Fruit fly (Drosophila melanogaster) whole organism, prepupa: Measurements from ENCODE around the gene Cp36.

Source experiments
- Blimp-1 ChIP-seq: fragments of 200-800 bp; sonication (Bioruptor generic); optimal IDR thresholded peaks from 3 replicates; lab custom pipeline; 2017; ENCODE audit warnings: missing biosample characterization, missing genetic modification characterization, mild to moderate bottlenecking, moderate library complexity, missing genetic modification reagents
- CG10631 ChIP-seq: fragments of 200-800 bp; sonication (Bioruptor generic); optimal IDR thresholded peaks from 2 replicates; lab custom pipeline; 2016; ENCODE audit warnings: missing biosample characterization, missing genetic modification characterization
- CG11294 ChIP-seq: fragments of 200-800 bp; sonication (Bioruptor generic); IDR thresholded peaks from 2 replicates; pipeline ENCODE4 v1.3.6; 2022; ENCODE audit warnings: missing biosample characterization, missing genetic modification characterization
- CG11762 ChIP-seq: fragments of 200-800 bp; sonication (Bioruptor generic); optimal IDR thresholded peaks from 3 replicates; lab custom pipeline; 2016; ENCODE audit warnings: missing biosample characterization, missing genetic modification characterization; ENCODE audit not compliant: insufficient read depth
- CG15336 ChIP-seq: fragments of 200-800 bp; sonication (Bioruptor generic); IDR thresholded peaks from 2 replicates; pipeline ENCODE4 v1.3.6; 2022; ENCODE audit warnings: missing biosample characterization, missing genetic modification characterization
- CG1621 ChIP-seq: fragments of 200-800 bp; sonication (Bioruptor generic); optimal IDR thresholded peaks from 3 replicates; lab custom pipeline; 2018; ENCODE audit warnings: missing biosample characterization, mild to moderate bottlenecking, missing genetic modification characterization
- CG16779 ChIP-seq: fragments of 200-800 bp; sonication (Bioruptor generic); optimal IDR thresholded peaks from 3 replicates; lab custom pipeline; 2017; ENCODE audit warnings: missing biosample characterization, mild to moderate bottlenecking, missing genetic modification characterization
- CG3032 ChIP-seq: fragments of 200-800 bp; optimal IDR thresholded peaks from 2 replicates; lab custom pipeline; 2019; ENCODE audit warnings: missing biosample characterization, mild to moderate bottlenecking, missing genetic modification characterization, moderate library complexity
- CG31627 ChIP-seq: fragments of 200-800 bp; sonication (Bioruptor generic); optimal IDR thresholded peaks from 3 replicates; lab custom pipeline; 2016; ENCODE audit warnings: missing biosample characterization, missing genetic modification characterization
- CG34406 ChIP-seq: fragments of 200-800 bp; sonication (Bioruptor generic); optimal IDR thresholded peaks from 3 replicates; lab custom pipeline; 2016; ENCODE audit warnings: missing biosample characterization, missing genetic modification characterization
- CG3919 ChIP-seq: fragments of 200-800 bp; sonication (Bioruptor generic); optimal IDR thresholded peaks from 3 replicates; lab custom pipeline; 2016; ENCODE audit warnings: missing biosample characterization, missing genetic modification characterization
- CG4318 ChIP-seq: fragments of 200-800 bp; sonication (Bioruptor generic); optimal IDR thresholded peaks from 3 replicates; lab custom pipeline; 2017; ENCODE audit warnings: missing biosample characterization, mild to moderate bottlenecking, missing genetic modification characterization
- CG6276 ChIP-seq: fragments of 200-800 bp; sonication (Bioruptor generic); optimal IDR thresholded peaks from 2 replicates; lab custom pipeline; 2017; ENCODE audit warnings: missing biosample characterization, mild to moderate bottlenecking, missing genetic modification characterization
- CG6808 ChIP-seq: fragments of 200-800 bp; sonication (Bioruptor generic); optimal IDR thresholded peaks from 3 replicates; lab custom pipeline; 2017; ENCODE audit warnings: missing biosample characterization, missing genetic modification characterization, mild to moderate bottlenecking, moderate library complexity, missing genetic modification reagents
- CG6854 ChIP-seq: fragments of 200-800 bp; sonication (Bioruptor generic); optimal IDR thresholded peaks from 2 replicates; lab custom pipeline; 2017; ENCODE audit warnings: missing biosample characterization, mild to moderate bottlenecking, missing genetic modification characterization
- CG7368 ChIP-seq: fragments of 200-800 bp; sonication (Bioruptor generic); optimal IDR thresholded peaks from 3 replicates; lab custom pipeline; 2016; ENCODE audit warnings: missing biosample characterization, missing genetic modification characterization
- CG8119 ChIP-seq: fragments of 200-800 bp; sonication (Bioruptor generic); IDR thresholded peaks from 3 replicates; pipeline ENCODE4 v1.3.6; 2022; ENCODE audit warnings: missing biosample characterization, missing genetic modification characterization
- CG8319 ChIP-seq: fragments of 200-800 bp; sonication (Bioruptor generic); optimal IDR thresholded peaks from 3 replicates; lab custom pipeline; 2016; ENCODE audit warnings: missing biosample characterization, missing genetic modification characterization
- CG8632 ChIP-seq: fragments of 200-800 bp; sonication (Bioruptor generic); optimal IDR thresholded peaks from 3 replicates; lab custom pipeline; 2016; ENCODE audit warnings: missing biosample characterization, missing genetic modification characterization
- CG9139 ChIP-seq: fragments of 200-800 bp; sonication (Bioruptor generic); optimal IDR thresholded peaks from 3 replicates; lab custom pipeline; 2017; ENCODE audit warnings: missing biosample characterization, mild to moderate bottlenecking, missing genetic modification characterization
- Eip93F ChIP-seq: fragments of 200-800 bp; sonication (Bioruptor generic); optimal IDR thresholded peaks from 2 replicates; lab custom pipeline; 2016; ENCODE audit warnings: missing biosample characterization, mild to moderate bottlenecking, missing genetic modification characterization
- Ets21C ChIP-seq: fragments of 200-800 bp; sonication (Bioruptor generic); optimal IDR thresholded peaks from 3 replicates; lab custom pipeline; 2016; ENCODE audit warnings: missing biosample characterization, missing genetic modification characterization
- Gug ChIP-seq: fragments of 200-800 bp; sonication (Bioruptor generic); IDR thresholded peaks from 2 replicates; pipeline ENCODE4 v1.3.6; 2022; ENCODE audit warnings: missing biosample characterization, missing genetic modification characterization
- Hr4 ChIP-seq: fragments of 200-800 bp; sonication (Bioruptor generic); optimal IDR thresholded peaks from 3 replicates; lab custom pipeline; 2016; ENCODE audit warnings: missing biosample characterization, missing genetic modification characterization
- Lpt ChIP-seq: fragments of 200-800 bp; sonication (Bioruptor generic); optimal IDR thresholded peaks from 3 replicates; lab custom pipeline; 2016; ENCODE audit warnings: missing biosample characterization, missing genetic modification characterization
- Sox14 ChIP-seq: fragments of 200-800 bp; sonication (Bioruptor generic); optimal IDR thresholded peaks from 3 replicates; lab custom pipeline; 2016; ENCODE audit warnings: missing biosample characterization, missing genetic modification characterization
- cyc ChIP-seq: fragments of 200-800 bp; sonication (Bioruptor generic); optimal IDR thresholded peaks from 3 replicates; lab custom pipeline; 2016; ENCODE audit warnings: missing biosample characterization, missing genetic modification characterization
- dac ChIP-seq: fragments of 200-800 bp; sonication (Bioruptor generic); optimal IDR thresholded peaks from 2 replicates; lab custom pipeline; 2017; ENCODE audit warnings: missing biosample characterization, mild to moderate bottlenecking, missing genetic modification characterization
- eg ChIP-seq: fragments of 200-800 bp; sonication (Bioruptor generic); IDR thresholded peaks from 3 replicates; pipeline ENCODE4 v1.3.6; 2022; ENCODE audit warnings: missing biosample characterization, missing genetic modification characterization
- esn ChIP-seq: fragments of 200-800 bp; sonication (Bioruptor generic); optimal IDR thresholded peaks from 2 replicates; lab custom pipeline; 2016; ENCODE audit warnings: missing biosample characterization, mild to moderate bottlenecking, missing genetic modification characterization, moderate library complexity
- fd59A ChIP-seq: fragments of 200-800 bp; sonication (Bioruptor generic); optimal IDR thresholded peaks from 2 replicates; lab custom pipeline; 2017; ENCODE audit warnings: missing biosample characterization, mild to moderate bottlenecking, missing genetic modification characterization, missing genetic modification reagents
- fd85E ChIP-seq: fragments of 200-800 bp; sonication (Bioruptor generic); optimal IDR thresholded peaks from 3 replicates; lab custom pipeline; 2016; ENCODE audit warnings: missing biosample characterization, missing genetic modification characterization
- fkh ChIP-seq: fragments of 200-800 bp; sonication (Bioruptor generic); optimal IDR thresholded peaks from 3 replicates; lab custom pipeline; 2017; ENCODE audit warnings: missing biosample characterization, mild to moderate bottlenecking, missing genetic modification characterization, moderate library complexity
- lz ChIP-seq: fragments of 200-800 bp; sonication (Bioruptor generic); optimal IDR thresholded peaks from 3 replicates; lab custom pipeline; 2016; ENCODE audit warnings: missing biosample characterization, missing genetic modification characterization
- net ChIP-seq: fragments of 200-800 bp; sonication (Bioruptor generic); optimal IDR thresholded peaks from 3 replicates; lab custom pipeline; 2016; ENCODE audit warnings: missing biosample characterization, missing genetic modification characterization
- pdm3 ChIP-seq: fragments of 200-800 bp; sonication (Bioruptor generic); optimal IDR thresholded peaks from 3 replicates; lab custom pipeline; 2016; ENCODE audit warnings: missing biosample characterization, missing genetic modification characterization
- salr ChIP-seq, 2 experiments: fragments of 200-800 bp; sonication (Bioruptor generic); optimal IDR thresholded peaks; 3 replicates each; lab custom pipeline; 2016 to 2018; ENCODE audit warnings: missing biosample characterization in 2 of 2, missing genetic modification characterization in 2 of 2, mild to moderate bottlenecking in 1 of 2
- spab ChIP-seq: fragments of 200-800 bp; sonication (Bioruptor generic); optimal IDR thresholded peaks from 2 replicates; lab custom pipeline; 2017; ENCODE audit warnings: missing biosample characterization, mild to moderate bottlenecking, missing genetic modification characterization, missing genetic modification reagents
- ss ChIP-seq, 2 experiments: fragments of 200-800 bp; sonication (Bioruptor generic); optimal IDR thresholded peaks; 2 replicates in 1 of 2; 3 replicates in 1 of 2; lab custom pipeline; 2017 to 2018; ENCODE audit warnings: mild to moderate bottlenecking in 2 of 2, missing biosample characterization in 2 of 2, missing genetic modification characterization in 2 of 2, moderate library complexity in 1 of 2
- svp ChIP-seq: fragments of 200-800 bp; sonication (Bioruptor generic); peaks from one replicate; lab custom pipeline; 2016; ENCODE audit warnings: missing biosample characterization, missing genetic modification characterization
- topi ChIP-seq: fragments of 200-800 bp; sonication (Bioruptor generic); optimal IDR thresholded peaks from 3 replicates; lab custom pipeline; 2016; ENCODE audit warnings: missing biosample characterization, missing genetic modification characterization
- vri ChIP-seq: fragments of 200-800 bp; sonication (Bioruptor generic); optimal IDR thresholded peaks from 3 replicates; lab custom pipeline; 2016; ENCODE audit warnings: missing biosample characterization, mild to moderate bottlenecking, missing genetic modification characterization

Cp36 gene

dm6 chrX:8450214-8450904 lies 28.8 kb upstream of the Cp36 start:
- TF ChIP-seq CG11294 (GFP tag; lab: Robert Waterston, UW) (no peak), spab (GFP tag; lab: Kevin White, UChicago) (no peak), pdm3 (GFP tag; lab: Kevin White, UChicago) (no peak), topi (no peak), Sox14 (no peak), CG3032 (tag; lab: Kevin White, UChicago) (no peak), Ets21C (GFP tag; lab: Kevin White, UChicago) (no peak), Eip93F (GFP tag; lab: Kevin White, UChicago) (no peak), Gug (GFP tag; lab: Robert Waterston, UW) (no peak), CG1621 (no peak), CG10631 (GFP tag; lab: Kevin White, UChicago) (no peak), CG11762 (GFP tag; lab: Kevin White, UChicago) (no peak), CG8319 (GFP tag; lab: Kevin White, UChicago) (no peak), CG6808 (GFP tag; lab: Kevin White, UChicago) (no peak), Hr4 (no peak)
- TF ChIP-seq, all 60 proteins: peak for 0

- TF ChIP-seq CG3919 (GFP tag; lab: Kevin White, UChicago): no peak
- no peak for TF ChIP-seq CG6808 (GFP tag; lab: Kevin White, UChicago)
- no peak for TF ChIP-seq fkh (GFP tag; lab: Kevin White, UChicago)
- TF ChIP-seq ss (GFP tag; optimal IDR thresholded peaks at IDR 0.05; lab: Kevin White, UChicago): no peak
- no peak for TF ChIP-seq svp
- no peak for TF ChIP-seq CG34406 (GFP tag; lab: Kevin White, UChicago)
- TF ChIP-seq Lpt (GFP tag; lab: Kevin White, UChicago): no peak
- TF ChIP-seq pdm3 (GFP tag; lab: Kevin White, UChicago): no peak
- no peak for TF ChIP-seq Blimp-1
- TF ChIP-seq CG8119 (GFP tag; lab: Robert Waterston, UW): no peak
- no peak for TF ChIP-seq CG6854
- no peak for TF ChIP-seq salr (GFP tag; optimal IDR thresholded peaks at IDR 0.05; lab: Kevin White, UChicago)
These were observed 27.0 kb upstream of the Cp36 start for dm6 chrX:8452163-8452562.

dm6 chrX:8455019-8455555 lies 24.0 kb upstream of the Cp36 start, which contains the start of gene org-1:
Gene org-1, minus strand, starts transcription at chrX:8455069.
- TF ChIP-seq fkh (GFP tag; lab: Kevin White, UChicago): peak; percentile 68
- TF ChIP-seq dac (GFP tag; lab: Kevin White, UChicago): peak; percentile 71
- peak; percentile 84 for TF ChIP-seq Sox14
- TF ChIP-seq CG15336 (GFP tag; lab: Robert Waterston, UW): peak; percentile 96
- peak; percentile 33 for TF ChIP-seq fd85E (GFP tag; lab: Kevin White, UChicago)
- peak; percentile 79 for TF ChIP-seq topi
- peak; percentile 87 for TF ChIP-seq spab (GFP tag; lab: Kevin White, UChicago)
- TF ChIP-seq CG6854: peak; percentile 1
- TF ChIP-seq Lpt (GFP tag; lab: Kevin White, UChicago): peak; percentile 81
- TF ChIP-seq CG9139 (GFP tag; lab: Kevin White, UChicago): peak; percentile 86
- peak; percentile 91 for TF ChIP-seq CG1621
- peak; percentile 78 for TF ChIP-seq CG8319 (GFP tag; lab: Kevin White, UChicago)
- peak; percentile 74 for TF ChIP-seq CG34406 (GFP tag; lab: Kevin White, UChicago)
- TF ChIP-seq CG3919 (GFP tag; lab: Kevin White, UChicago): peak; percentile 92
- TF ChIP-seq CG31627 (GFP tag; lab: Kevin White, UChicago): peak; percentile 63
- peak; percentile 86 for TF ChIP-seq CG6276
- TF ChIP-seq CG8119 (GFP tag; lab: Robert Waterston, UW): peak; percentile 94
- peak; percentile 92 for TF ChIP-seq fd59A
- TF ChIP-seq CG10631 (GFP tag; lab: Kevin White, UChicago): peak; percentile 91
- TF ChIP-seq eg (GFP tag; lab: Robert Waterston, UW): peak; percentile 96
- TF ChIP-seq esn (GFP tag; lab: Kevin White, UChicago): peak; percentile 70
- peak; percentile 91 for TF ChIP-seq CG6808 (GFP tag; lab: Kevin White, UChicago)
- TF ChIP-seq CG11294 (GFP tag; lab: Robert Waterston, UW): peak; percentile 89
- peak; percentile 89 for TF ChIP-seq Hr4
- peak; percentile 73 for TF ChIP-seq CG16779
- TF ChIP-seq net (GFP tag; lab: Kevin White, UChicago): peak; percentile 87
- peak; percentile 72 to 87 for TF ChIP-seq salr (GFP tag; optimal IDR thresholded peaks at IDR 0.05; lab: Kevin White, UChicago)
- peak; percentile 36 for TF ChIP-seq Blimp-1
- peak; percentile 75 for TF ChIP-seq cyc (GFP tag; lab: Kevin White, UChicago)
- peak; percentile 79 for TF ChIP-seq CG4318
- peak; percentile 69 for TF ChIP-seq lz (GFP tag; lab: Kevin White, UChicago)
- TF ChIP-seq vri (GFP tag; lab: Kevin White, UChicago): peak; percentile 15
- TF ChIP-seq ss (GFP tag; optimal IDR thresholded peaks at IDR 0.05; lab: Kevin White, UChicago): peak; percentile 90 to 92
- peak; percentile 83 for TF ChIP-seq CG8632 (GFP tag; lab: Kevin White, UChicago)
- peak; percentile 84 for TF ChIP-seq CG11762 (GFP tag; lab: Kevin White, UChicago)
- TF ChIP-seq CG7368 (GFP tag; lab: Kevin White, UChicago): peak; percentile 84
- peak; percentile 92 for TF ChIP-seq Gug (GFP tag; lab: Robert Waterston, UW)
